Worm (Caenorhabditis elegans) whole organism, L3 larva: ENCODE results near the gene sre-43.

Source experiments
- ZK546.5 ChIP-seq: sonication (generic microtip); optimal IDR thresholded peaks from 2 replicates; lab custom pipeline; 2017; ENCODE audit warnings: missing biosample characterization, missing genetic modification characterization
- aly-2 ChIP-seq: fragments of 150-350 bp; optimal IDR thresholded peaks from 2 replicates; lab custom pipeline; 2014; ENCODE audit warnings: missing biosample characterization, missing genetic modification characterization
- ama-1 ChIP-seq: fragments of 150-350 bp; optimal IDR thresholded peaks from 2 replicates; lab custom pipeline; 2018
- ceh-16 ChIP-seq: sonication (generic microtip); optimal IDR thresholded peaks from 2 replicates; lab custom pipeline; 2017; ENCODE audit warnings: missing biosample characterization, missing genetic modification characterization
- ceh-82 ChIP-seq: fragments of 150-350 bp; optimal IDR thresholded peaks from 2 replicates; lab custom pipeline; 2014; ENCODE audit warnings: missing biosample characterization, missing genetic modification characterization
- ceh-9 ChIP-seq: sonication (generic microtip); optimal IDR thresholded peaks from 2 replicates; lab custom pipeline; 2018; ENCODE audit warnings: missing biosample characterization, missing genetic modification characterization
- egl-5 ChIP-seq: fragments of 150-350 bp; optimal IDR thresholded peaks from 2 replicates; lab custom pipeline; 2017; ENCODE audit warnings: missing biosample characterization, missing genetic modification reagents, missing genetic modification characterization, inconsistent platforms
- elt-1 ChIP-seq: fragments of 150-350 bp; optimal IDR thresholded peaks from 2 replicates; lab custom pipeline; 2014; ENCODE audit warnings: missing biosample characterization, missing genetic modification characterization
- elt-2 ChIP-seq: sonication (generic microtip); optimal IDR thresholded peaks from 2 replicates; lab custom pipeline; 2016; ENCODE audit warnings: missing genetic modification reagents, mild to moderate bottlenecking, missing genetic modification characterization, missing compliant biosample characterization
- eor-1 ChIP-seq, 2 experiments: fragments of 150-350 bp; optimal IDR thresholded peaks; 2 replicates each; lab custom pipeline; 2014 to 2018; ENCODE audit warnings: missing biosample characterization in 2 of 2, missing genetic modification characterization in 2 of 2
- fkh-10 ChIP-seq: sonication (generic microtip); optimal IDR thresholded peaks from 2 replicates; lab custom pipeline; 2017; ENCODE audit warnings: missing biosample characterization, missing genetic modification reagents, missing genetic modification characterization
- fkh-2 ChIP-seq: fragments of 150-350 bp; optimal IDR thresholded peaks from 2 replicates; lab custom pipeline; 2014; ENCODE audit warnings: missing biosample characterization, missing genetic modification reagents, missing genetic modification characterization
- hmg-11 ChIP-seq: sonication (generic microtip); optimal IDR thresholded peaks from 2 replicates; lab custom pipeline; 2016; ENCODE audit warnings: missing genetic modification characterization, missing compliant biosample characterization
- lin-15B ChIP-seq: fragments of 150-350 bp; optimal IDR thresholded peaks from 2 replicates; lab custom pipeline; 2014; ENCODE audit warnings: missing biosample characterization, missing genetic modification characterization
- lin-39 ChIP-seq: fragments of 150-350 bp; optimal IDR thresholded peaks from 2 replicates; lab custom pipeline; 2018; ENCODE audit warnings: missing biosample characterization, missing genetic modification reagents, missing genetic modification characterization
- lsy-12 ChIP-seq: sonication (generic microtip); optimal IDR thresholded peaks from 2 replicates; lab custom pipeline; 2016; ENCODE audit warnings: mild to moderate bottlenecking, missing genetic modification characterization, missing compliant biosample characterization
- mdl-1 ChIP-seq: fragments of 150-350 bp; optimal IDR thresholded peaks from 2 replicates; lab custom pipeline; 2014; ENCODE audit warnings: missing biosample characterization, missing genetic modification characterization
- mml-1 ChIP-seq: fragments of 150-350 bp; sonication (generic microtip); optimal IDR thresholded peaks from 3 replicates; lab custom pipeline; 2014; ENCODE audit warnings: missing biosample characterization, missing genetic modification characterization
- nfya-1 ChIP-seq: sonication (generic microtip); optimal IDR thresholded peaks from 2 replicates; lab custom pipeline; 2017; ENCODE audit warnings: missing genetic modification characterization, mild to moderate bottlenecking, missing compliant biosample characterization, antibody characterized with exemption, moderate library complexity; ENCODE audit not compliant: insufficient read depth
- nhr-12 ChIP-seq: fragments of 150-350 bp; optimal IDR thresholded peaks from 2 replicates; lab custom pipeline; 2014; ENCODE audit warnings: missing biosample characterization, missing genetic modification characterization
- nhr-23 ChIP-seq: fragments of 150-350 bp; optimal IDR thresholded peaks from 2 replicates; lab custom pipeline; 2014; ENCODE audit warnings: missing biosample characterization, missing genetic modification reagents, missing genetic modification characterization
- nhr-237 ChIP-seq: fragments of 150-350 bp; optimal IDR thresholded peaks from 2 replicates; lab custom pipeline; 2014; ENCODE audit warnings: missing biosample characterization, missing genetic modification characterization
- nhr-28 ChIP-seq: fragments of 150-350 bp; optimal IDR thresholded peaks from 2 replicates; lab custom pipeline; 2014; ENCODE audit warnings: missing biosample characterization, missing genetic modification characterization
- nhr-43 ChIP-seq: sonication (generic microtip); optimal IDR thresholded peaks from 2 replicates; lab custom pipeline; 2016; ENCODE audit warnings: mild to moderate bottlenecking, missing genetic modification characterization, missing compliant biosample characterization; ENCODE audit not compliant: poor library complexity, severe bottlenecking
- nhr-67 ChIP-seq: fragments of 150-350 bp; optimal IDR thresholded peaks from 2 replicates; lab custom pipeline; 2014; ENCODE audit warnings: missing biosample characterization, missing genetic modification characterization
- nhr-76 ChIP-seq: fragments of 150-350 bp; sonication (generic microtip); optimal IDR thresholded peaks from 5 replicates; lab custom pipeline; 2014; ENCODE audit warnings: missing biosample characterization, missing genetic modification characterization
- pha-4 ChIP-seq: fragments of 150-350 bp; optimal IDR thresholded peaks from 2 replicates; lab custom pipeline; 2014; ENCODE audit warnings: missing biosample characterization, missing genetic modification reagents, missing genetic modification characterization
- skn-1 ChIP-seq: fragments of 150-350 bp; optimal IDR thresholded peaks from 2 replicates; lab custom pipeline; 2014; ENCODE audit warnings: missing biosample characterization, missing genetic modification characterization
- snpc-4 ChIP-seq: fragments of 150-350 bp; optimal IDR thresholded peaks from 2 replicates; lab custom pipeline; 2014; ENCODE audit warnings: missing biosample characterization, missing genetic modification characterization
- unc-62 ChIP-seq: fragments of 150-350 bp; sonication (generic microtip); optimal IDR thresholded peaks from 4 replicates; lab custom pipeline; 2014; ENCODE audit warnings: missing biosample characterization, missing genetic modification reagents, missing genetic modification characterization
- ztf-4 ChIP-seq: fragments of 150-350 bp; optimal IDR thresholded peaks from 2 replicates; lab custom pipeline; 2014; ENCODE audit warnings: missing biosample characterization, missing genetic modification characterization

sre-43 gene

DNA sequence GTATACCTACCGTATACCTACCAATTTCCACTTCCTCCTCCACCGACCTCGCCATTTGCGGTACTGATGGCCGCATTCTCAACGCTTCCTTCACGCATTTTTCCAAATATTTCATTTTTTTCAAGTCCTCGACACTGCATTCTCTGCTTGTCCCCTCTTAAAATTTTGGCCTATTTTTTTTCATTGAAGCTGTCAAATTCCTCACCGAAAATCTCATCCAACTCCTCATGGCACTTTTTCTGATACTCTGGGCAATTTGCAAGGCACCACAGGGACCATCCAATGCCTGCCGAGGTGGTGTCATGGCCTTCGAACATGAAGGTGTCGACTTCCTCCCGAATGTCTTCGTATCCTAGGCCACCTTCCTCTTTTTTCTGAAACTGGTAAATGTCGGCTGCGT, 45.8 kb upstream of the sre-43 start:
- TF ChIP-seq lin-39: no peak
- TF ChIP-seq ama-1 (lab: Kevin White, UChicago): no peak
- TF ChIP-seq, all 47 proteins: peak for 0

DNA sequence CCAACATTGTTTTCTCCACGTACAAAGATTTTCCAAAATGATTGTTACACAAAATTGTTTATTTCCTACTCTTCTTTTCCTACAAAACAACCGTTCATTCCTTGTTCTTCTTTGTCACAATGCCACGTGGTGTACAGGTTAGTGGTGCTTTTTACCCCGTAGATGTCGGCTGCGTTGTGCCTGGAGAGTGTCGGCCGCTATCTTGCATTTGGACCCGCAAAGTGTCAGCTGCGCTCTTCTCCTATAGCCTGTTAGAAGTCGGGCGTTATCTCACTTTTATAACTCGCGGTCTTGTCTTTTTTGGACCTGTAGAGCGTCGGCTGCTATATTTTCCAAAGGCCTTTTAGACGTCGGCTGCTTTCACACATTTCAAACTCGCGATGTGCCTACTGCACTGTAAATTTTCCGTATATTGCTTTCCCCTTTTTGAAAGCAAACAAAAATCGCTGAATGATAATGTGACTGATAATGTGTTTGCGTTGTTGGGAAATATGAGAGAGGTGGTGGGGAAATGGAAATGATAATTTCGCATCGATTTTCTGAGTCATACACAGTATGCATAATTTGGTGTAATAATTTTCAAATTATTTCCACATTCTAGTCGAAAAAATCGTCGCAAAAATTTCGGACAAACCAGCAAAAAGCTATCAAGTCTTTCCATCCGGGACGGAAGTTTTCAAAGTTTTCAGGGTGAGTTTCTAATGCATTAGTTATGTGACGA, 41.9 kb upstream of the sre-43 start, which contains the start of gene F01D5.8:
TSS of gene F01D5.8 (plus strand) at position 51 of the 721 bp plus-strand sequence.
- no peak for TF ChIP-seq ceh-82
- TF ChIP-seq mml-1 (tag; lab: Kevin White, UChicago): no peak
- TF ChIP-seq egl-5 (tag; lab: Kevin White, UChicago): no peak
- peak; percentile 17 for TF ChIP-seq snpc-4 (tag; lab: Kevin White, UChicago)
- TF ChIP-seq elt-2 (tag; lab: Kevin White, UChicago): peak; percentile 45
- TF ChIP-seq lin-39: no peak
- no peak for TF ChIP-seq hmg-11
- TF ChIP-seq, all 47 proteins: peak for 2

DNA sequence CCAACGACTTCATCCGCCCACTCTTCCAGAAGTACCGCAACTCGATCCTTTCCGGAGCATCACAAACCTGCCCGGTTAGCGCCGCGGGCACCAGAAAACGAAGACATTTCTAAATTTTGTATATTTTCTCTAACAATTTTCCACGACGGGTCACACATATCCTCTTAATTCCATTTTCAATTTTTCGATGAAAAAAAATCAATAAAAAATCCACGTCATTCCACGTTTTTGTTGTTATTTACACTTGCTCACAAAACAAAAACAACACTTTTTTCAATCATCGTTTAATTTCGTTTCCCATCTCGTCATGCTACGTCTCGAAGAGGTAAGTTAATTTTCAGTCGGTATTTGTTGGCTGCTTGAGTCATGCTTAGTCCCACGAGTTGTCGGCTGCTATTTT, 39.5 kb upstream of the sre-43 start, which contains the start of gene F01D5.7:
TSS of gene F01D5.7 (plus strand) at position 301 of the 400 bp plus-strand sequence.
- TF ChIP-seq skn-1 (no peak), nhr-23 (tag; lab: Kevin White, UChicago) (no peak), nfya-1 (no peak), nhr-67 (tag; lab: Kevin White, UChicago) (no peak), lsy-12 (tag; lab: Kevin White, UChicago) (no peak)

DNA sequence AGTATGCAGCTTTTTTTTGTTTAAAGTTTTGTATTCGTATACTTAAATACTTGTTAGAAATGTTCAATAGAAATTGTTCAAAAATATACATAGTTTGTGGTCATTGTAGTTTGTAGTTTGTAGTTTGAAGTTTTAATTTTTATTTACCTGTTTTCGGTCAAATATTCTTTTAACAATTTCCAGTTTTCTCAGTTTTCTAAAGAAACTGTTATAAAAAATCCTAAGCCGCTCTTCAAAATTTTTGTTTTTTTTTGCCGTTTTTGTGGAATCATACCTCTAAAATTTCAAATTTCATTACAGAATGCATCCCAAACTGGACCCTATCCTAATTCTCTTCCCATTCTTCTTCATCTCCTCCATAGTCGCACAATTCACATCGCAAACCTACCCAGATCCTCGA, 37.3 kb upstream of the sre-43 start, which contains the start of gene F01D5.6:
TSS of gene F01D5.6 (plus strand) at position 301 of the 400 bp plus-strand sequence.
- TF ChIP-seq elt-1 (no peak), nhr-67 (tag; lab: Kevin White, UChicago) (no peak), nhr-237 (tag; lab: Kevin White, UChicago) (no peak), fkh-2 (tag; lab: Kevin White, UChicago) (no peak), nhr-12 (tag; lab: Kevin White, UChicago) (no peak), fkh-10 (no peak), lsy-12 (tag; lab: Kevin White, UChicago) (no peak), ceh-16 (tag; lab: Kevin White, UChicago) (no peak), pha-4 (no peak), unc-62 (GFP tag; lab: Kevin White, UChicago) (no peak), nfya-1 (no peak), ztf-4 (tag; lab: Kevin White, UChicago) (no peak), ZK546.5 (no peak), ceh-9 (no peak), mdl-1 (tag; lab: Kevin White, UChicago) (no peak), nhr-76 (tag; lab: Kevin White, UChicago) (no peak), eor-1 (tag; optimal IDR thresholded peaks at IDR 0.05; lab: Kevin White, UChicago) (no peak), lin-39 (no peak)

DNA sequence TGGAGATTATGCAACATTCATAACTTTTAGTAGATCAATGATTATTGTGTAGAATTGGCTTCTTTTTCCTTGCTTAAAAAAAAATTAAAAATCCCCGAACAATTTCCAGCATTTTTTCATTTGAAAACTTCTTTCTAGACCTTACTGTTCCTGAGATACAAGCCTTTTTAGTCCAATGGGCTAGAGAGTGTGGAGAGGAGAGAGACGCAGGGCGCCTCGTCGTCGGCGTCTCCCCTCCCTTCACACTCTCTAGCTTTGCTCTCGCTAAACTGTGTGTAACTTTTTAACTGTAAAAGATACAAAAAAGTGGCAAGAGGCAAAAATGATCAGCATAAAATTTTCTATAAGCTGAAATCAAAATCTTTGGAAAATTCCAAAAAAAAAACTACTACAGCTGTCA, 36.3 kb upstream of the sre-43 start:
- TF ChIP-seq lin-15B (tag; lab: Kevin White, UChicago) (no peak), aly-2 (tag; lab: Kevin White, UChicago) (no peak)
- TF ChIP-seq, all 47 proteins: peak for 0

DNA sequence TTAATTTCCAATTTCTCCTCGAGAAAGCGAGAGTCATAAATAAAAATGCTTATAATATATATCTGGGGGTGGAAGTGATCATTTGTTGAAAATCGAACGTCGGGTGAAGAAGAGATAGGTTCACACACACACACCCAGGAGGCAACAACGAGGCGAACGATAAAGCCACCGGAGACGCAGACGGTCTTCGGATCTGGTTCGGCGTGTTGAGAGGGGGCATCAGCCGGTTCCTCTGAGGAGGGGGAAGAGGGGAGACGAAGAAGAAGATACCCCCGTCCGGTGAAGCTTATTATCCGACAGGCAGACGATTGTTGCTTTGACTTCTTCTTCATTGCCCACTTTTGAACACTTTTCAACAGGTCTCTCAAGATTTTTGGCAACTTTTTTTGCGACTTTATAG, 35.9 kb upstream of the sre-43 start:
- no peak for TF ChIP-seq nhr-28 (tag; lab: Kevin White, UChicago)
- peak; percentile 56 for TF ChIP-seq nhr-43
